Fruit fly (Drosophila melanogaster) whole organism, wandering third instar larva: Measurements from ENCODE around the gene Cyfip.
A peak's percentile ranks its signal among the peaks of the same experiment; 100 is the strongest.

Experiments
- Abd-B ChIP-seq: fragments of >200 bp; optimal IDR thresholded peaks from 2 replicates; lab custom pipeline; 2017; ENCODE audit warnings: missing biosample characterization, missing genetic modification characterization
- CG32264 ChIP-seq: fragments of 200-800 bp; sonication (Bioruptor generic); optimal IDR thresholded peaks from 2 replicates; lab custom pipeline; 2016; ENCODE audit warnings: missing biosample characterization, missing genetic modification characterization
- CG9705 ChIP-seq: fragments of 200-800 bp; sonication (Bioruptor generic); optimal IDR thresholded peaks from 2 replicates; lab custom pipeline; 2018; ENCODE audit warnings: missing biosample characterization, mild to moderate bottlenecking, missing genetic modification characterization
- CrebA ChIP-seq: fragments of 200-800 bp; sonication (Bioruptor generic); optimal IDR thresholded peaks from 2 replicates; lab custom pipeline; 2016; ENCODE audit warnings: missing biosample characterization, mild to moderate bottlenecking, missing genetic modification characterization, borderline replicate concordance
- Dfd ChIP-seq: fragments of >200 bp; optimal IDR thresholded peaks from 2 replicates; lab custom pipeline; 2017; ENCODE audit warnings: missing biosample characterization, missing genetic modification characterization
- Dif ChIP-seq: fragments of 200-275, 200-300 bp; sonication (Bioruptor generic); optimal IDR thresholded peaks from 2 replicates; lab custom pipeline; 2018; ENCODE audit warnings: missing biosample characterization, missing genetic modification characterization; ENCODE audit not compliant: partially characterized antibody
- GATAd ChIP-seq: sonication (Bioruptor generic); optimal IDR thresholded peaks from 2 replicates; lab custom pipeline; 2016; ENCODE audit warnings: missing biosample characterization, missing genetic modification characterization
- HLH106 ChIP-seq: fragments of 200-800 bp; optimal IDR thresholded peaks from 3 replicates; lab custom pipeline; 2019; ENCODE audit warnings: missing biosample characterization, mild to moderate bottlenecking, missing genetic modification characterization, moderate library complexity
- Hnf4 ChIP-seq: fragments of 200-800 bp; sonication (Bioruptor generic); optimal IDR thresholded peaks from 2 replicates; lab custom pipeline; 2016; ENCODE audit warnings: missing biosample characterization, mild to moderate bottlenecking, missing genetic modification characterization
- Hr78 ChIP-seq: fragments of >200 bp; optimal IDR thresholded peaks from 2 replicates; lab custom pipeline; 2017; ENCODE audit warnings: missing biosample characterization, missing genetic modification characterization
- Hr83 ChIP-seq: fragments of 200-300 bp; sonication (Bioruptor generic); optimal IDR thresholded peaks from 2 replicates; lab custom pipeline; 2016; ENCODE audit warnings: missing biosample characterization, mild to moderate bottlenecking, missing genetic modification characterization, moderate library complexity; ENCODE audit not compliant: poor library complexity, severe bottlenecking
- Jra ChIP-seq: sonication (Bioruptor generic); optimal IDR thresholded peaks from 2 replicates; lab custom pipeline; 2016; ENCODE audit warnings: missing biosample characterization, missing genetic modification characterization
- Mio ChIP-seq: sonication (Bioruptor generic); optimal IDR thresholded peaks from 2 replicates; lab custom pipeline; 2016; ENCODE audit warnings: missing biosample characterization, missing genetic modification characterization
- Myc ChIP-seq: fragments of >200 bp; optimal IDR thresholded peaks from 2 replicates; lab custom pipeline; 2017
- N ChIP-seq: fragments of >200 bp; optimal IDR thresholded peaks from 2 replicates; lab custom pipeline; 2018; ENCODE audit warnings: missing biosample characterization, missing external identifiers, missing genetic modification characterization
- OdsH ChIP-seq: fragments of 200-800 bp; sonication (Bioruptor generic); optimal IDR thresholded peaks from 2 replicates; lab custom pipeline; 2016; ENCODE audit warnings: missing biosample characterization, mild to moderate bottlenecking, missing genetic modification characterization
- Rel ChIP-seq, 2 experiments: fragments of 200-800 bp; sonication (Bioruptor generic) in 1 of 2; optimal IDR thresholded peaks; 2 replicates in 1 of 2; 3 replicates in 1 of 2; lab custom pipeline; 2016 to 2019; ENCODE audit warnings: mild to moderate bottlenecking in 2 of 2, missing biosample characterization in 2 of 2, missing genetic modification characterization in 2 of 2, moderate library complexity in 1 of 2
- Sp1 ChIP-seq: fragments of 200-800 bp; sonication (Bioruptor generic); optimal IDR thresholded peaks from 3 replicates; lab custom pipeline; 2019; ENCODE audit warnings: missing biosample characterization, mild to moderate bottlenecking, missing genetic modification characterization, moderate library complexity
- Vsx2 ChIP-seq: fragments of 200-300, 225-300 bp; sonication (Bioruptor generic); optimal IDR thresholded peaks from 2 replicates; lab custom pipeline; 2018; ENCODE audit warnings: missing biosample characterization, missing genetic modification characterization; ENCODE audit not compliant: partially characterized antibody
- br ChIP-seq: fragments of 200-800 bp; sonication (Bioruptor generic); optimal IDR thresholded peaks from 2 replicates; lab custom pipeline; 2016; ENCODE audit warnings: missing biosample characterization, missing genetic modification characterization
- brk ChIP-seq: fragments of 200-800 bp; sonication (Bioruptor generic); optimal IDR thresholded peaks from 2 replicates; lab custom pipeline; 2016; ENCODE audit warnings: missing biosample characterization, mild to moderate bottlenecking, missing genetic modification characterization
- dl ChIP-seq, 2 experiments: fragments of 175-275, 200-275 bp in 1 of 2; fragments of 200-275 bp in 1 of 2; sonication (Bioruptor generic); optimal IDR thresholded peaks; lab custom pipeline; 2018; ENCODE audit warnings: mild to moderate bottlenecking in 2 of 2, missing biosample characterization in 2 of 2, missing genetic modification characterization in 2 of 2, moderate library complexity in 2 of 2; ENCODE audit not compliant: partially characterized antibody in 2 of 2, insufficient read depth in 1 of 2
- dmrt93B ChIP-seq: fragments of 200-800 bp; sonication (Bioruptor generic); optimal IDR thresholded peaks from 2 replicates; lab custom pipeline; 2018; ENCODE audit warnings: missing biosample characterization, mild to moderate bottlenecking, missing genetic modification characterization
- dsf ChIP-seq: sonication (Bioruptor generic); optimal IDR thresholded peaks from 2 replicates; lab custom pipeline; 2016; ENCODE audit warnings: missing biosample characterization, missing genetic modification characterization, borderline replicate concordance
- ey ChIP-seq: fragments of 200-800 bp; sonication (Bioruptor generic); optimal IDR thresholded peaks from 2 replicates; lab custom pipeline; 2016; ENCODE audit warnings: missing biosample characterization, missing genetic modification characterization
- foxo ChIP-seq, 2 experiments: fragments of 200-800 bp; sonication (Bioruptor generic); optimal IDR thresholded peaks; 2 replicates in 1 of 2; 3 replicates in 1 of 2; lab custom pipeline; 2016 to 2017; ENCODE audit warnings: missing biosample characterization in 2 of 2, missing genetic modification characterization in 2 of 2
- fru ChIP-seq: fragments of 200-800 bp; sonication (Bioruptor generic); optimal IDR thresholded peaks from 3 replicates; lab custom pipeline; 2016; ENCODE audit warnings: missing biosample characterization, mild to moderate bottlenecking, missing genetic modification characterization
- h ChIP-seq: fragments of 200-800 bp; sonication (Bioruptor generic); optimal IDR thresholded peaks from 3 replicates; lab custom pipeline; 2016; ENCODE audit warnings: missing biosample characterization, mild to moderate bottlenecking, missing genetic modification characterization
- jim ChIP-seq: fragments of 175-275, 200-325 bp; sonication (Bioruptor generic); optimal IDR thresholded peaks from 2 replicates; lab custom pipeline; 2016; ENCODE audit warnings: missing biosample characterization, mild to moderate bottlenecking, missing genetic modification characterization
- lola ChIP-seq: fragments of >200 bp; optimal IDR thresholded peaks from 2 replicates; lab custom pipeline; 2017; ENCODE audit warnings: missing biosample characterization, missing genetic modification characterization
- pan ChIP-seq: fragments of >200 bp; optimal IDR thresholded peaks from 2 replicates; lab custom pipeline; 2017
- psq ChIP-seq: fragments of 200-800 bp; sonication (Bioruptor generic); optimal IDR thresholded peaks from 3 replicates; lab custom pipeline; 2017; ENCODE audit warnings: missing biosample characterization, mild to moderate bottlenecking, missing genetic modification characterization, moderate library complexity
- rgr ChIP-seq: fragments of 200-800 bp; sonication (Bioruptor generic); optimal IDR thresholded peaks from 3 replicates; lab custom pipeline; 2016; ENCODE audit warnings: missing biosample characterization, mild to moderate bottlenecking, missing genetic modification characterization
- sage ChIP-seq: fragments of 200-800 bp; sonication (Bioruptor generic); optimal IDR thresholded peaks from 2 replicates; lab custom pipeline; 2016; ENCODE audit warnings: missing biosample characterization, mild to moderate bottlenecking, missing genetic modification characterization
- sv ChIP-seq: fragments of 200-800 bp; sonication (Bioruptor generic); optimal IDR thresholded peaks from 3 replicates; lab custom pipeline; 2016; ENCODE audit warnings: missing biosample characterization, missing genetic modification characterization
- tai ChIP-seq: sonication (Bioruptor generic); optimal IDR thresholded peaks from 2 replicates; lab custom pipeline; 2016; ENCODE audit warnings: missing biosample characterization, missing genetic modification characterization
- usp ChIP-seq: fragments of >200 bp; optimal IDR thresholded peaks from 2 replicates; lab custom pipeline; 2017; ENCODE audit warnings: missing biosample characterization, missing genetic modification characterization
- woc ChIP-seq: sonication (Bioruptor generic); optimal IDR thresholded peaks from 2 replicates; lab custom pipeline; 2016; ENCODE audit warnings: missing biosample characterization, mild to moderate bottlenecking, missing genetic modification characterization

The Cyfip gene

dm6 chr3R:15367477-15367876 lies 34.4 kb downstream of the Cyfip start, which contains the start of gene CG34404:
TSS of gene CG34404 (minus strand) at chr3R:15367665.
- TF ChIP-seq dl (GFP tag; optimal IDR thresholded peaks at IDR 0.05; lab: Kevin White, UChicago; ENCODE audit: insufficient read depth in 1 of 2, partially characterized antibody in 2 of 2) (no peak), foxo (GFP tag; optimal IDR thresholded peaks at IDR 0.05; lab: Kevin White, UChicago) (peak in 1 of 2 experiments; percentile 39), CG32264 (GFP tag; lab: Kevin White, UChicago) (no peak), Abd-B (GFP tag; lab: Kevin White, UChicago) (no peak), psq (no peak), h (GFP tag; lab: Kevin White, UChicago) (no peak), rgr (peak; percentile 8)
- TF ChIP-seq, all 38 proteins: peak for 2

dm6 chr3R:15369742-15370141 lies 36.7 kb downstream of the Cyfip start, which contains the start of gene CG14868:
TSS of gene CG14868 (minus strand) at chr3R:15369945.
- no peak for TF ChIP-seq lola (GFP tag; lab: Kevin White, UChicago)
- TF ChIP-seq, all 38 proteins: peak for 0

- TF ChIP-seq lola (GFP tag; lab: Kevin White, UChicago) (no peak), Abd-B (GFP tag; lab: Kevin White, UChicago) (no peak), pan (no peak), h (GFP tag; lab: Kevin White, UChicago) (peak; percentile 76), CrebA (GFP tag; lab: Kevin White, UChicago) (no peak), brk (no peak), Jra (GFP tag; lab: Kevin White, UChicago) (no peak), sv (GFP tag; lab: Kevin White, UChicago) (no peak), psq (peak; percentile 18), Rel (GFP tag; optimal IDR thresholded peaks at IDR 0.05; lab: Kevin White, UChicago) (no peak), Rel (tag; optimal IDR thresholded peaks at IDR 0.05; lab: Kevin White, UChicago) (peak; percentile 40), Hr83 (GFP tag; lab: Kevin White, UChicago) (peak; percentile 81), Dfd (GFP tag; lab: Kevin White, UChicago) (no peak), OdsH (peak; percentile 36), Myc (lab: Kevin White, UChicago) (no peak), CG9705 (GFP tag; lab: Kevin White, UChicago) (peak; percentile 20), Sp1 (GFP tag; lab: Kevin White, UChicago) (peak; percentile 54), fru (GFP tag; lab: Kevin White, UChicago) (peak; percentile 50), Dif (GFP tag; lab: Kevin White, UChicago) (no peak), HLH106 (tag; lab: Kevin White, UChicago) (peak; percentile 44), rgr (peak; percentile 68), br (GFP tag; lab: Kevin White, UChicago) (peak; percentile 71), dl (GFP tag; optimal IDR thresholded peaks at IDR 0.05; lab: Kevin White, UChicago; ENCODE audit: insufficient read depth in 1 of 2, partially characterized antibody in 2 of 2) (no peak), foxo (GFP tag; optimal IDR thresholded peaks at IDR 0.05; lab: Kevin White, UChicago) (peak in 1 of 2 experiments; percentile 48), N (GFP tag; lab: Kevin White, UChicago) (no peak), woc (no peak), Mio (peak; percentile 4), Vsx2 (no peak), dsf (GFP tag; lab: Kevin White, UChicago) (no peak), CG32264 (GFP tag; lab: Kevin White, UChicago) (no peak), sage (no peak), Hr78 (GFP tag; lab: Kevin White, UChicago) (no peak), jim (GFP tag; lab: Kevin White, UChicago) (no peak), ey (GFP tag; lab: Kevin White, UChicago) (peak; percentile 5), tai (no peak), usp (GFP tag; lab: Kevin White, UChicago) (no peak), Hnf4 (GFP tag; lab: Kevin White, UChicago) (no peak), GATAd (no peak), dmrt93B (GFP tag; lab: Kevin White, UChicago) (no peak)
Measured at dm6 chr3R:15371833-15372232, 38.8 kb downstream of the Cyfip start, which contains the start of the genes Ccm3 and CG6136. TSS of gene Ccm3 (plus strand) at chr3R:15371957. TSS of gene CG6136 (minus strand) at chr3R:15372212.
